Worm (Caenorhabditis elegans) whole organism, L4/young adult: ENCODE data around the gene F35A5.2.

Experiments used
- W03F9.2 ChIP-seq: fragments of 150-350 bp; optimal IDR thresholded peaks from 2 replicates; lab custom pipeline; 2014; ENCODE audit warnings: missing biosample characterization, missing genetic modification characterization
- dao-5 ChIP-seq: sonication (generic microtip); optimal IDR thresholded peaks from 2 replicates; lab custom pipeline; 2016; ENCODE audit warnings: missing genotype, missing genetic modification characterization, moderate library complexity, missing compliant biosample characterization
- him-1 ChIP-seq: sonication (generic microtip); optimal IDR thresholded peaks from 2 replicates; lab custom pipeline; 2016; ENCODE audit warnings: missing genotype, missing genetic modification reagents, missing genetic modification characterization, missing compliant biosample characterization

The F35A5.2 gene

DNA sequence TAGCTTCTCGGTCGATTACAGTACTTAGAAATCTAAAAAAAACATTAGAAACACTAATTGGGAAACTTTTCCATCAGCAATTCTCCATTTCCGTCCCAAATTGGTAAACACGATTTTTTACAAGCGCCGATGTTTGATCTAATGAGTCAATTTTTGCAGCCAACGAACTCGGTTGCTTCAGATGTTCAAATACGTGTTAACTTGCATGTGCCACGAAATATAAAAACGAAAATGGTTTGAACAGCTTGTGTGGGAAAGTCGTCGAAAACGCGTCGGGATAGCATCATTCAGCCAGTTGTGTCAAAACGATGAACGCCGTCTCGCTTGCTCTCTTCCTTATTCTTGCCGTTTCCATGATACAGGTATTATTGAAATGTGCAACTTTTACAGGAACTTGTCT lies at the start of gene F35A5.2:
Gene F35A5.2, plus strand, starts transcription at position 301 of the 400 bp plus-strand sequence.
- TF ChIP-seq him-1 (tag; lab: Kevin White, UChicago), result no peak
- TF ChIP-seq W03F9.2 (tag; lab: Kevin White, UChicago), result no peak

DNA sequence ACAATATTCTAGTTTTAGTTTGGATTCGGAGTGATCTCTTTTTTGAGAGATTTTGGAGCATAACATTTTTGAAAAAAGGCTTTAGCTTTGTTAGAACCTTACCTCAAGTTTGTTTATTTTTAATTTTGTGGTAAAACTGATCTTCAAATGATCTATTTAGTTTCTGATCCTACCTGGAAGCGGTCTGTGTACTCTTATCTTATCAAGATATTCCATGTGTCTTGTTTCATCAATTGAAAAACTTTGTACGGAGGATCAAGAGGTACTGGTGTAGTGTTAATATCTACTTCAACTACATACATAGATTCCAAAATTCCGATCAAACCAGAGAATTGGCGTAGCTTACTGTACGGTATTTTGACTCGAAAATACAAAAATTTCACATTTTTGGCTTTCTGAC lies 49.2 kb upstream of the F35A5.2 start:
- TF ChIP-seq W03F9.2 (tag; lab: Kevin White, UChicago) (no peak), dao-5 (tag; lab: Kevin White, UChicago) (no peak), him-1 (tag; lab: Kevin White, UChicago) (no peak)

ce11 chrX:3756238-3756637 lies 48.7 kb upstream of the F35A5.2 start:
- TF ChIP-seq W03F9.2 (tag; lab: Kevin White, UChicago) (no peak), him-1 (tag; lab: Kevin White, UChicago) (no peak), dao-5 (tag; lab: Kevin White, UChicago) (no peak)

- no peak for TF ChIP-seq him-1 (tag; lab: Kevin White, UChicago)
- no peak for TF ChIP-seq W03F9.2 (tag; lab: Kevin White, UChicago)
- TF ChIP-seq dao-5 (tag; lab: Kevin White, UChicago), result no peak
Measured at ce11 chrX:3758399-3758798, 46.5 kb upstream of the F35A5.2 start, which contains the start of gene T14G12.12. TSS of gene T14G12.12 (minus strand) at chrX:3758499.

DNA sequence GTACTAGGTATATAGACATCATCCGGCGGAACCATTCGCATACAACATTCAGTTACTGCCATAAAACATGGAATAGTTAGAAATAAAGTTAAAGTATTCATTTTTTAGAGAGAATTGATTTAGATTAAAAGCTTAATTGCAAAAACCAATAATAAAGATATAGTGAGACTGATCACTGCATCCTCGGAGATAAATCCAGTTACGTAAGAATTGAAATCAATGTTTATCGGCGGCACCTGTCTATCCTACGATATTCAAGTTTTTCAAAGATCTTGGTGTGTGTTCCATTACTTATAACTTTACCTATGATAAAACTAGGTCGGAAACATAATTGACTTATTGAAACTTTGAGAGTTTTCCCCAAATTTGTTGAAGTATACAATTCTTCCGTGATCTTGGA lies 45.6 kb upstream of the F35A5.2 start, which contains the start of gene T14G12.6:
Gene T14G12.6, minus strand, starts transcription at position 101 of the 400 bp plus-strand sequence.
- no peak for TF ChIP-seq W03F9.2 (tag; lab: Kevin White, UChicago)
- no peak for TF ChIP-seq him-1 (tag; lab: Kevin White, UChicago)
- no peak for TF ChIP-seq dao-5 (tag; lab: Kevin White, UChicago)

- TF ChIP-seq W03F9.2 (tag; lab: Kevin White, UChicago) (no peak), him-1 (tag; lab: Kevin White, UChicago) (no peak), dao-5 (tag; lab: Kevin White, UChicago) (no peak)
Measured at ce11 chrX:3759820-3760219, 45.1 kb upstream of the F35A5.2 start.

- TF ChIP-seq W03F9.2 (tag; lab: Kevin White, UChicago) (no peak), him-1 (tag; lab: Kevin White, UChicago) (no peak), dao-5 (tag; lab: Kevin White, UChicago) (no peak)
Measured at ce11 chrX:3762410-3762809, 42.5 kb upstream of the F35A5.2 start, which contains the start of gene T14G12.11. TSS of gene T14G12.11 (minus strand) at chrX:3762547.

DNA sequence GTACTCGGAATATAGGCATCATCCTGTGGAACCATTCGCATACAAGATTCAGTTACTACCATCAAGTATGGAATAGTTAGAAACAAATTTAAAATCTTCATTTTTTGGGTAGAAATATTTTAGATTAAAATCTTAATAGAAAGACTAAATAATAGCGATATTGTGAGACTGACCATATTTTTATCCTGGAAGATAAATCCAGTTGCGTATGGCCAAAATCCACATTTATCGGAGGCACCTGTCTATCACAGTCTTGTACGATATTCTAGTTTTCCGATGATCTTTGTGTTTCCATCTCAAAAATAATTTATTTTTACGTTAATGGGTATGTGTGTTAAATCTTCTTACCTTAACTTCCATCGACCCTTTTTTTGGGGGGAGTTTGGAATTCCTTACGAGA lies 40.6 kb upstream of the F35A5.2 start, which contains the start of gene F47B7.3:
Gene F47B7.3, minus strand, starts transcription at position 101 of the 400 bp plus-strand sequence.
- no peak for TF ChIP-seq dao-5 (tag; lab: Kevin White, UChicago)
- TF ChIP-seq him-1 (tag; lab: Kevin White, UChicago), result no peak
- TF ChIP-seq W03F9.2 (tag; lab: Kevin White, UChicago), result no peak

- no peak for TF ChIP-seq him-1 (tag; lab: Kevin White, UChicago)
- TF ChIP-seq dao-5 (tag; lab: Kevin White, UChicago), result no peak
- TF ChIP-seq W03F9.2 (tag; lab: Kevin White, UChicago), result no peak
Measured at ce11 chrX:3766552-3766951, 38.4 kb upstream of the F35A5.2 start, which contains the start of gene F47B7.4. TSS of gene F47B7.4 (minus strand) at chrX:3766652.

DNA sequence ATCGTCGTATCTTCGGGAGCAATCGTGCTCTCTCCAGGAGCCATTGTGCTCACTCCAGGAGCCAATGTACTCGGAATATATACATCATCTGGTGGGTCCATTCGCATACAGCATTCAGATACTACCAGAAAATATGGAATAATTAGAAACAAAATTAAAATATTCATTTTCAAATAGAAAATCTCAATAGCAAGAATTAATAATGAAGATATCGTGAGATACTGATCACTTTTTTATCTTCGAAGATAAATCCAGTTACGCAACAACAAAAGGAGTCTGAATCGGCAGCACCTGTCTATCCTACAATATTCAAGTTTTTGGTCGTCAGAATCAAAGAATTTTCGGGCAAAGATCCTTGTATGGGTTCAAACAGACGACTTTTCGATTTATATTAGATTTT lies 36.2 kb upstream of the F35A5.2 start, which contains the start of gene F47B7.5:
Gene F47B7.5, minus strand, starts transcription at position 101 of the 400 bp plus-strand sequence.
- TF ChIP-seq W03F9.2 (tag; lab: Kevin White, UChicago) (no peak), him-1 (tag; lab: Kevin White, UChicago) (no peak), dao-5 (tag; lab: Kevin White, UChicago) (no peak)

ce11 chrX:3772405-3772804 lies 32.5 kb upstream of the F35A5.2 start, which contains the start of gene F47B7.2:
TSS of gene F47B7.2 (plus strand) at chrX:3772762.
- TF ChIP-seq W03F9.2 (tag; lab: Kevin White, UChicago), result no peak
- TF ChIP-seq him-1 (tag; lab: Kevin White, UChicago), result no peak
- no peak for TF ChIP-seq dao-5 (tag; lab: Kevin White, UChicago)

DNA sequence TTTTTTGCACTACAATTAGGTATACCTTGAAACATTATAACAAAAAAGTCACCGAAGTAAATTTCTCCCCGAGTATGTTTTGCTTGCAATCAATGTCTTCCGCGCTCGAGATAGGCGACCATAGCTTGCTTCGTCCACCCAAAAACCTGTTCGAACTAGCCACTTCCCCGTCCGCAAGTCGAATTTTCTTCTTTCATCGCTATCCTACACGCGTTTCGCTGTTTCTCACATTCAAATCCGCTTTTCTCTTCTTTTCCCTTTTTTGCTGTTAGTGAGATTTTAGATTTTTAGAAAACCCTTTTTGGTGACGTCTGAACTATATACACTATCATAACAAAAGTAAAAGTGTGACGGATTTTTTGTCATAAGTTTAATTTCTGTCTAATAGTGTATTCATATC lies 31.7 kb upstream of the F35A5.2 start:
- TF ChIP-seq him-1 (tag; lab: Kevin White, UChicago) (no peak), dao-5 (tag; lab: Kevin White, UChicago) (no peak), W03F9.2 (tag; lab: Kevin White, UChicago) (no peak)

ce11 chrX:3781040-3781439 lies 23.9 kb upstream of the F35A5.2 start, which contains the start of gene marg-1:
TSS of gene marg-1 (minus strand) at chrX:3781140.
- TF ChIP-seq him-1 (tag; lab: Kevin White, UChicago), result no peak
- no peak for TF ChIP-seq W03F9.2 (tag; lab: Kevin White, UChicago)
- no peak for TF ChIP-seq dao-5 (tag; lab: Kevin White, UChicago)

ce11 chrX:3783659-3784058 lies 21.3 kb upstream of the F35A5.2 start:
- TF ChIP-seq dao-5 (tag; lab: Kevin White, UChicago) (no peak), W03F9.2 (tag; lab: Kevin White, UChicago) (no peak), him-1 (tag; lab: Kevin White, UChicago) (no peak)
